Fruit fly (Drosophila melanogaster): Measurements from ENCODE around the gene CG14312.

CG14312 gene

DNA sequence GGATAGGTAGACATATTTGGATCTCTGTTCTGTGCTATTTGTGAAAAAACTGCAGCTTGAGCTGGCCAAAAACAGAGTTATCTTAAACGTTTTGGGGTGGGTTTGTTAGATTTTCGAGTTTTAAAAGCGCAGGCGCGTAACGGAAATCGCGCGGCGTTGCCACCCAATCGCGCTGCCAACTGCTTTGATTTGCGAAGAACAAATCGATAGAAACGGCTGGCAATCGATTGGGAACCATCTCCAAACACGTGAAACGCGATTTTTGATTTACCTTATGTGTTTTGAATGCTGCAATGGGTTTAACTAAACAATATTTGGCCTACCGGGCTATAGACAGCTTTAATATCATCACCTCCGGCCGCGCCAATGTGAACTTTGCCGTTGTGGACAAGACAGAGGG, at the start of gene CG14312, which contains the start of gene CG8064 (continued):
- TF ChIP-seq oc (tag; optimal IDR thresholded peaks at IDR 0.05) (no peak), esg (GFP tag; conservative IDR thresholded peaks at IDR 0.05) (no peak), Hr51 (GFP tag; optimal IDR thresholded peaks at IDR 0.05) (peak in 1 of 2 experiments; percentile 75), pfk (GFP tag; optimal IDR thresholded peaks at IDR 0.05) (no peak), cg (GFP tag; optimal IDR thresholded peaks at IDR 0.05) (no peak), CG11398 (GFP tag; optimal IDR thresholded peaks at IDR 0.05) (no peak), CG15601 (tag; optimal IDR thresholded peaks at IDR 0.05) (peak; percentile 4), ato (GFP tag; IDR thresholded peaks at IDR 0.05; ENCODE audit: partially characterized antibody) (peak; percentile 54; the same call in 1 of the 2 replicates), HLH3B (GFP tag; IDR thresholded peaks at IDR 0.05) (no peak), Hr39 (optimal IDR thresholded peaks at IDR 0.05) (no peak), so (GFP tag; IDR thresholded peaks at IDR 0.05) (no peak), croc (GFP tag; conservative IDR thresholded peaks at IDR 0.05) (no peak), HmgZ (tag; optimal IDR thresholded peaks at IDR 0.05) (peak; percentile 69), Gsc (GFP tag; IDR thresholded peaks at IDR 0.05) (no peak), Oaz (GFP tag; IDR thresholded peaks at IDR 0.05) (no peak), CG15479 (GFP tag; optimal IDR thresholded peaks at IDR 0.05) (no peak), unpg (GFP tag; optimal IDR thresholded peaks at IDR 0.05) (no peak)

DNA sequence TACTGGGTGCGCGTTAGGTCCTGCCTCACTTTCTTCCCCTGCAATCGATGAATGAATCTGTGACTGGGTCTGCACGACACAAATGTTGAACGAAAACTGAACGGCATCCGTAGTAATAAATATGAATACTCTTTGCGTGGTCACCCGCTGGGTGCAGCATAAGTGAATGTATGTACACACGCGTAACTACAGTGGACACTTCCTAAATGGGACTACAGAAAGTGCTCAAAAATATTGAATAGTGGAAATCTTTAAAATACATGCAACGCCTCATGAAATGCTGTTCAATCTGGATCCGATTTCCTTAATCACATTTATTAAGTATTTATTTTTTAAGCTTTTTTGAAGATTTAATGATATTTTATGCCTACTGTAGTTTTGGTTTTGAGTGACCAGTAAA, 45.5 kb upstream of the CG14312 start, which contains the start of gene naz:
TSS of gene naz (minus strand) at position 101 of the 400 bp plus-strand sequence.
- no peak for TF ChIP-seq stc (GFP tag; IDR thresholded peaks at IDR 0.05)
- no peak for TF ChIP-seq CG10462 (GFP tag; optimal IDR thresholded peaks at IDR 0.05)
- TF ChIP-seq row (GFP tag; IDR thresholded peaks at IDR 0.05) = 0 out of 3 replicates have a peak, but pooled peaks have one; percentile 19
- TF ChIP-seq CG16779 (GFP tag; IDR thresholded peaks at IDR 0.05) = no peak
- peak; percentile 60 for TF ChIP-seq grau (tag; optimal IDR thresholded peaks at IDR 0.05)
- peak; percentile 7 for TF ChIP-seq gem (tag; optimal IDR thresholded peaks at IDR 0.05)
- 0 out of 2 replicates have a peak, but pooled peaks have one; percentile 5 for TF ChIP-seq CG14441 (GFP tag; IDR thresholded peaks at IDR 0.05)
- TF ChIP-seq tio (GFP tag; optimal IDR thresholded peaks at IDR 0.05) = peak; percentile 8
- no peak for TF ChIP-seq pan (optimal IDR thresholded peaks at IDR 0.05)
- peak in 1 of 2 experiments; percentile 16 for TF ChIP-seq pan (GFP tag; optimal IDR thresholded peaks at IDR 0.05 in 1 of 2, IDR thresholded peaks at IDR 0.05 in 1 of 2)

DNA sequence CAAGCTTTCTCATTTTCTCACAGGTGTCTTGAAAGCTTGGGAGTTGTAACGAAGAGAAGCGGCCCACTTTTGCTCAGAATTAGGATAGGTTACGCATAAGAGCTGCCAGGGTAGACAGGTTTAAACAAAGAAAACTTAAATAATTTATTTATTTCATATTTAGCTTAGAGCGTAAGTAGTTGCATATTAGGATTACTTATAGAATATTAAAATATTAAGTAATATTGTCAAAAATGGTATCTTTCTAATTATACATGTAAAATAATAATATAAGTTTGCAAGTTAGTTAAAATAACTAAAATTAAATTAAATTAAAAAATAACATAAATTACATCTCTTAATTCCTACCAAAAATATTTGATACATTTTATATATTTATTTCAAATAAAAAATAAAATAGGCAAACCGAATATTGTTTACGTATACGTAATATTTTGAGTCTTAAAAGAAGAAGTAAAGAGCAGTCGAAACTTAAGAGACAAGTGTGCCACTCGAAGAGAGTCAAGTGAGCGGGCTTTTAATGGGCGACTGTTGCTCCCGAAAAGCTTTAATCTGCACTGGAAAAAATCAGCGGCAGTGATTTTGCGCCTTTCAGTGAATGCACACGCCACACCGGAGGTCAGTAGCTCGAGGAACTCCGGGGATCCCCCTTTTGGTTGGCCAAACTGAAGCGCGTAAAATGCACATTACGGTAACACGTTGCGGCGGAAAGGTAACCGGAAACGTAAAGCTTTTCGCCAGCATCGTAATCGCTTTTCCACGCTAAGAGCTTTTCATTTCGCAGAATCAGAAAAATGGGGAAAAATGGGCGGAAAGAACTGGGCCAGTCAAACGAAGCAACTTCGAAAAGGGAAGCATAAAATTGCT, 31.7 kb upstream of the CG14312 start:
- TF ChIP-seq sob (GFP tag; IDR thresholded peaks at IDR 0.05) = peak; percentile 38
- TF ChIP-seq CG14667 (GFP tag; IDR thresholded peaks at IDR 0.05) = 0 out of 2 replicates have a peak, but pooled peaks have one; percentile 19
- TF ChIP-seq slbo (GFP tag; IDR thresholded peaks at IDR 0.05) = peak; percentile 54; the same call in 1 of the 2 replicates
- no peak for TF ChIP-seq tin (GFP tag; optimal IDR thresholded peaks at IDR 0.05)
- TF ChIP-seq CG16863 (GFP tag; optimal IDR thresholded peaks at IDR 0.05) = peak; percentile 8
- peak; percentile 41 for TF ChIP-seq Ptx1 (GFP tag; IDR thresholded peaks at IDR 0.05)
- no peak for TF ChIP-seq Neu2 (GFP tag; optimal IDR thresholded peaks at IDR 0.05; ENCODE audit: borderline replicate concordance)
- TF ChIP-seq CG3163 (GFP tag; optimal IDR thresholded peaks at IDR 0.05) = peak; percentile 83
- no peak for TF ChIP-seq CG15073 (GFP tag; optimal IDR thresholded peaks at IDR 0.05)
- TF ChIP-seq CG8924 (tag; optimal IDR thresholded peaks at IDR 0.05) = peak; percentile 18
- TF ChIP-seq h (optimal IDR thresholded peaks at IDR 0.05) = no peak
- peak; percentile 27 for TF ChIP-seq unpg (GFP tag; optimal IDR thresholded peaks at IDR 0.05)
- TF ChIP-seq CG4730 (GFP tag; IDR thresholded peaks at IDR 0.05) = 0 out of 2 replicates have a peak, but pooled peaks have one; percentile 22
- peak; percentile 31; the same call in 1 of the 3 replicates for TF ChIP-seq CG2889 (GFP tag; IDR thresholded peaks at IDR 0.05)
- TF ChIP-seq stwl (tag; optimal IDR thresholded peaks at IDR 0.05) = no peak
- peak; percentile 14 for TF ChIP-seq CG18011 (GFP tag; optimal IDR thresholded peaks at IDR 0.05)
- peak; percentile 0 for TF ChIP-seq CHES-1-like (GFP tag; optimal IDR thresholded peaks at IDR 0.05)
- peak in 1 of 2 experiments; percentile 60 for TF ChIP-seq Hr51 (GFP tag; optimal IDR thresholded peaks at IDR 0.05)
- TF ChIP-seq CG9437 (GFP tag; optimal IDR thresholded peaks at IDR 0.05) = peak; percentile 74
- peak; percentile 43; the same call in 1 of the 2 replicates for TF ChIP-seq E2f1 (GFP tag; IDR thresholded peaks at IDR 0.05)
- TF ChIP-seq Drgx (GFP tag; IDR thresholded peaks at IDR 0.05) = peak; percentile 12; the same call in 1 of the 2 replicates
- no peak for TF ChIP-seq CG42726 (GFP tag; IDR thresholded peaks at IDR 0.05; ENCODE audit: partially characterized antibody)
- TF ChIP-seq CG10431 (GFP tag; optimal IDR thresholded peaks at IDR 0.05) = no peak
